Worm (Caenorhabditis elegans): ENCODE results near the gene B0280.2.

Gene B0280.2

DNA sequence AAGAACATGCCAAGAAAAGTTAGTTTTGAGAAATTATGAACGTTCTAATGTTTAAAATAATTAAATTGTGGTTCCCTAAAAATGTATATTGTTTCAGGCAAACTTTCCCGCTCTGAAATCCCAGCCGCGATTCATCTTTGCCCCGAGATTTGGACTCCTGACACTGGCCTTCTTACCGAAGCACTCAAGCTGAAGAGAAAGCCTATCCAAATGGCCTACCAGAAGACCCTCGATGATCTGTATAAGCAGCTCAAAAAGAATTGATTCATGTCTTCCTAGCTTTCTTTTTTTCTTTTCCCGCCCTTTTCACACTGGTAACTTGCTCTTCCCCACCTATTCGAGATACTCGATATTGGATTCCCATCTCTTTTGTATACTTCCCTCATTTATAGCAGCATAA, 45.6 kb downstream of the B0280.2 start:
- TF ChIP-seq ceh-58 (GFP tag; IDR thresholded peaks at IDR 0.05) (no peak), dpff-1 (tag; optimal IDR thresholded peaks at IDR 0.05) (no peak), B0261.1 (tag; optimal IDR thresholded peaks at IDR 0.05) (no peak), unc-62 (GFP tag; optimal IDR thresholded peaks at IDR 0.05) (no peak), F23B12.7 (tag; optimal IDR thresholded peaks at IDR 0.05; ENCODE audit: insufficient read depth) (no peak), Y53F4B.3 (GFP tag; IDR thresholded peaks at IDR 0.05) (no peak), let-526 (GFP tag; IDR thresholded peaks at IDR 0.05) (no peak), cebp-2 (GFP tag; IDR thresholded peaks at IDR 0.05) (no peak), sptf-2 (GFP tag; optimal IDR thresholded peaks at IDR 0.05) (no peak), lin-40 (tag; optimal IDR thresholded peaks at IDR 0.05) (no peak), attf-6 (GFP tag; IDR thresholded peaks at IDR 0.05) (no peak), ceh-100 (GFP tag; IDR thresholded peaks at IDR 0.05) (no peak), tlf-1 (GFP tag; optimal IDR thresholded peaks at IDR 0.05) (no peak), cebp-1 (GFP tag; IDR thresholded peaks at IDR 0.05) (no peak), cebp-1 (tag; optimal IDR thresholded peaks at IDR 0.05) (no peak), snpc-1.1 (tag; optimal IDR thresholded peaks at IDR 0.05; ENCODE audit: insufficient read depth) (no peak), hlh-12 (tag; optimal IDR thresholded peaks at IDR 0.05) (no peak)

Data from whole organism, young adult.